Fruit fly (Drosophila melanogaster) whole organism, embryonic: ENCODE results near the gene Tom40.

Experiments
- Bteb2 ChIP-seq: fragments of 200-800 bp; sonication (Bioruptor generic); optimal IDR thresholded peaks from 2 replicates; lab custom pipeline; 2016; ENCODE audit warnings: missing biosample characterization, missing genetic modification characterization
- CG10147 ChIP-seq: fragments of 200-800 bp; sonication (Bioruptor generic); optimal IDR thresholded peaks from 2 replicates; lab custom pipeline; 2019; ENCODE audit warnings: missing biosample characterization, mild to moderate bottlenecking, missing genetic modification characterization, moderate library complexity
- CG10431 ChIP-seq: fragments of 200-800 bp; sonication (Bioruptor generic); optimal IDR thresholded peaks from 3 replicates; lab custom pipeline; 2018; ENCODE audit warnings: missing biosample characterization, mild to moderate bottlenecking, missing genetic modification characterization
- CG10462 ChIP-seq: fragments of 200-800 bp; sonication (Bioruptor generic); optimal IDR thresholded peaks from 2 replicates; lab custom pipeline; 2016; ENCODE audit warnings: missing biosample characterization, missing genetic modification characterization
- CG10565 ChIP-seq: fragments of 200-800 bp; sonication (Bioruptor generic); optimal IDR thresholded peaks from 3 replicates; lab custom pipeline; 2016; ENCODE audit warnings: missing biosample characterization, mild to moderate bottlenecking, missing genetic modification characterization
- CG11085 ChIP-seq: fragments of 200-800 bp; sonication (Bioruptor generic); IDR thresholded peaks from 2 replicates; pipeline ENCODE4 v1.3.6; 2022; ENCODE audit warnings: missing biosample characterization, missing genetic modification characterization
- CG11247 ChIP-seq: fragments of 200-800 bp; sonication (Bioruptor generic); IDR thresholded peaks from 2 replicates; pipeline ENCODE4 v1.3.6; 2022; ENCODE audit warnings: missing biosample characterization, missing genetic modification characterization
- CG11456 ChIP-seq: fragments of 200-800 bp; sonication (Bioruptor generic); IDR thresholded peaks from 3 replicates; pipeline ENCODE4 v1.3.6; 2022; ENCODE audit warnings: missing biosample characterization, missing genetic modification characterization
- CG11504 ChIP-seq: fragments of 200-800 bp; sonication (Bioruptor generic); optimal IDR thresholded peaks from 3 replicates; lab custom pipeline; 2019; ENCODE audit warnings: missing biosample characterization, mild to moderate bottlenecking, missing genetic modification characterization, moderate library complexity
- CG11695 ChIP-seq: fragments of 200-800 bp; sonication (Bioruptor generic); IDR thresholded peaks from 3 replicates; pipeline ENCODE4 v1.3.6; 2022; ENCODE audit warnings: missing biosample characterization, missing genetic modification characterization
- CG12299 ChIP-seq: fragments of 200-800 bp; sonication (Bioruptor generic); optimal IDR thresholded peaks from 2 replicates; lab custom pipeline; 2018; ENCODE audit warnings: missing biosample characterization, mild to moderate bottlenecking, missing genetic modification characterization
- CG1233 ChIP-seq: fragments of 200-800 bp; sonication (Bioruptor generic); optimal IDR thresholded peaks from 4 replicates; lab custom pipeline; 2018; ENCODE audit warnings: missing biosample characterization, mild to moderate bottlenecking, missing genetic modification characterization
- CG13296 ChIP-seq: fragments of 200-800 bp; sonication (Bioruptor generic); optimal IDR thresholded peaks from 3 replicates; lab custom pipeline; 2018; ENCODE audit warnings: missing biosample characterization, mild to moderate bottlenecking, missing genetic modification characterization
- CG13424 ChIP-seq: fragments of 200-800 bp; sonication (Bioruptor generic); optimal IDR thresholded peaks from 2 replicates; lab custom pipeline; 2019; ENCODE audit warnings: missing biosample characterization, mild to moderate bottlenecking, missing genetic modification characterization, moderate library complexity
- CG1603 ChIP-seq: fragments of 200-800 bp; sonication (Bioruptor generic); optimal IDR thresholded peaks from 2 replicates; lab custom pipeline; 2019; ENCODE audit warnings: missing biosample characterization, mild to moderate bottlenecking, missing genetic modification characterization, moderate library complexity
- CG18764 ChIP-seq: fragments of 200-800 bp; sonication (Bioruptor generic); optimal IDR thresholded peaks from 3 replicates; lab custom pipeline; 2016; ENCODE audit warnings: missing biosample characterization, missing genetic modification characterization
- CG2202 ChIP-seq: fragments of 200-800 bp; sonication (Bioruptor generic); optimal IDR thresholded peaks from 2 replicates; lab custom pipeline; 2018; ENCODE audit warnings: missing biosample characterization, mild to moderate bottlenecking, missing genetic modification characterization
- CG2678 ChIP-seq: fragments of 200-800 bp; sonication (Bioruptor generic); optimal IDR thresholded peaks from 3 replicates; lab custom pipeline; 2019; ENCODE audit warnings: missing biosample characterization, mild to moderate bottlenecking, missing genetic modification characterization, moderate library complexity
- CG32772 ChIP-seq: fragments of 200-800 bp; sonication (Bioruptor generic); IDR thresholded peaks from 2 replicates; pipeline ENCODE4 v1.3.6; 2022; ENCODE audit warnings: missing biosample characterization, missing genetic modification characterization
- CG34224 ChIP-seq: fragments of 200-800 bp; sonication (Bioruptor generic); IDR thresholded peaks from 3 replicates; pipeline ENCODE4 v1.3.6; 2022; ENCODE audit warnings: missing biosample characterization, missing genetic modification characterization; ENCODE audit not compliant: partially characterized antibody
- CG4328 ChIP-seq: fragments of 200-800 bp; sonication (Bioruptor generic); optimal IDR thresholded peaks from 3 replicates; lab custom pipeline; 2017; ENCODE audit warnings: missing biosample characterization, missing genetic modification reagents, missing genetic modification characterization
- CG4820 ChIP-seq: fragments of 200-800 bp; sonication (Bioruptor generic); optimal IDR thresholded peaks from 3 replicates; lab custom pipeline; 2016; ENCODE audit warnings: missing biosample characterization, missing genetic modification characterization
- CG6654 ChIP-seq: fragments of 200-800 bp; sonication (Bioruptor generic); optimal IDR thresholded peaks from 2 replicates; lab custom pipeline; 2017; ENCODE audit warnings: missing biosample characterization, mild to moderate bottlenecking, missing genetic modification characterization
- CG9609 ChIP-seq: fragments of 200-800 bp; sonication (Bioruptor generic); optimal IDR thresholded peaks from 3 replicates; lab custom pipeline; 2016; ENCODE audit warnings: missing biosample characterization, missing genetic modification characterization
- CG9932 ChIP-seq: fragments of 200-800 bp; sonication (Bioruptor generic); IDR thresholded peaks from 2 replicates; pipeline ENCODE4 v1.3.6; 2022; ENCODE audit warnings: missing biosample characterization, missing genetic modification characterization
- CHES-1-like ChIP-seq: fragments of 200-800 bp; sonication (Bioruptor generic); optimal IDR thresholded peaks from 2 replicates; lab custom pipeline; 2016; ENCODE audit warnings: missing biosample characterization, missing genetic modification characterization
- CTCF ChIP-seq: fragments of 200-800 bp; sonication (Bioruptor generic); optimal IDR thresholded peaks from 2 replicates; lab custom pipeline; 2017; ENCODE audit warnings: missing biosample characterization, mild to moderate bottlenecking, missing genetic modification characterization, moderate library complexity
- D19A ChIP-seq: fragments of 200-800 bp; optimal IDR thresholded peaks from 3 replicates; lab custom pipeline; 2019; ENCODE audit warnings: missing biosample characterization, mild to moderate bottlenecking, missing genetic modification characterization, moderate library complexity
- Hand ChIP-seq: fragments of 200-800 bp; sonication (Bioruptor generic); optimal IDR thresholded peaks from 2 replicates; lab custom pipeline; 2017; ENCODE audit warnings: mild to moderate bottlenecking, missing biosample characterization, missing genetic modification reagents, missing genetic modification characterization
- Ravus ChIP-seq: fragments of 200-800 bp; sonication (Bioruptor generic); IDR thresholded peaks from 2 replicates; pipeline ENCODE4 v1.3.6; 2022; ENCODE audit warnings: missing biosample characterization, missing genetic modification characterization
- Sin3A ChIP-seq: fragments of >200 bp; optimal IDR thresholded peaks from 2 replicates; lab custom pipeline; 2018
- Xrp1 ChIP-seq: fragments of 200-800 bp; sonication (Bioruptor generic); IDR thresholded peaks from 2 replicates; pipeline ENCODE4 v1.3.6; 2022; ENCODE audit warnings: missing biosample characterization, missing genetic modification characterization
- bab2 ChIP-seq: fragments of 200-800 bp; sonication (Bioruptor generic); optimal IDR thresholded peaks from 2 replicates; lab custom pipeline; 2016; ENCODE audit warnings: missing biosample characterization, missing genetic modification characterization
- cad ChIP-seq: fragments of >200 bp; optimal IDR thresholded peaks from 2 replicates; lab custom pipeline; 2017; ENCODE audit warnings: missing biosample characterization, missing genetic modification characterization
- chinmo ChIP-seq: fragments of 200-800 bp; sonication (Bioruptor generic); IDR thresholded peaks from 4 replicates; pipeline ENCODE4 v1.3.6; 2022; ENCODE audit warnings: missing biosample characterization, missing genetic modification characterization; ENCODE audit not compliant: partially characterized antibody
- ci ChIP-seq: fragments of 200-800 bp; sonication (Bioruptor generic); IDR thresholded peaks from 3 replicates; pipeline ENCODE4 v1.3.6; 2022; ENCODE audit warnings: missing biosample characterization, missing genetic modification characterization
- dm ChIP-seq: fragments of 200-800 bp; sonication (Bioruptor generic); optimal IDR thresholded peaks from 3 replicates; lab custom pipeline; 2016; ENCODE audit warnings: missing biosample characterization, missing genetic modification characterization
- dysf ChIP-seq: fragments of 200-800 bp; sonication (Bioruptor generic); IDR thresholded peaks from 3 replicates; pipeline ENCODE4 v1.3.6; 2022; ENCODE audit warnings: missing biosample characterization, missing genetic modification characterization
- ham ChIP-seq: fragments of 200-800 bp; sonication (Bioruptor generic); IDR thresholded peaks from 2 replicates; pipeline ENCODE4 v1.3.6; 2022; ENCODE audit warnings: missing biosample characterization, missing genetic modification characterization
- hbn ChIP-seq: fragments of 200-800 bp; sonication (Bioruptor generic); IDR thresholded peaks from 2 replicates; pipeline ENCODE4 v1.3.6; 2022; ENCODE audit warnings: missing biosample characterization, missing genetic modification characterization; ENCODE audit not compliant: partially characterized antibody
- kah ChIP-seq: fragments of 200-800 bp; sonication (Bioruptor generic); optimal IDR thresholded peaks from 2 replicates; lab custom pipeline; 2018; ENCODE audit warnings: missing biosample characterization, mild to moderate bottlenecking, missing genetic modification characterization
- kay ChIP-seq: fragments of 200-800 bp; sonication (Bioruptor generic); optimal IDR thresholded peaks from 2 replicates; lab custom pipeline; 2016; ENCODE audit warnings: missing biosample characterization, missing genetic modification characterization
- otp ChIP-seq: fragments of 200-800 bp; sonication (Bioruptor generic); IDR thresholded peaks from 3 replicates; pipeline ENCODE4, ENCODE4 v1.3.6; 2022; ENCODE audit warnings: missing biosample characterization, missing genetic modification characterization
- salm ChIP-seq: fragments of 200-800 bp; sonication (Bioruptor generic); optimal IDR thresholded peaks from 2 replicates; lab custom pipeline; 2018; ENCODE audit warnings: missing biosample characterization, mild to moderate bottlenecking, missing genetic modification characterization
- schlank ChIP-seq: fragments of 200-800 bp; sonication (Bioruptor generic); optimal IDR thresholded peaks from 2 replicates; lab custom pipeline; 2018; ENCODE audit warnings: missing biosample characterization, mild to moderate bottlenecking, missing genetic modification characterization
- sqz ChIP-seq: fragments of 200-800 bp; sonication (Bioruptor generic); optimal IDR thresholded peaks from 3 replicates; lab custom pipeline; 2018; ENCODE audit warnings: missing biosample characterization, mild to moderate bottlenecking, missing genetic modification characterization
- sr ChIP-seq: fragments of 200-800 bp; sonication (Bioruptor generic); IDR thresholded peaks from 3 replicates; pipeline ENCODE4 v1.3.6; 2022; ENCODE audit warnings: missing biosample characterization, missing genetic modification characterization
- trem ChIP-seq: fragments of 200-800 bp; optimal IDR thresholded peaks from 3 replicates; lab custom pipeline; 2019; ENCODE audit warnings: missing biosample characterization, mild to moderate bottlenecking, missing genetic modification characterization, moderate library complexity
- tup ChIP-seq: fragments of 200-800 bp; sonication (Bioruptor generic); optimal IDR thresholded peaks from 2 replicates; lab custom pipeline; 2016; ENCODE audit warnings: missing biosample characterization, mild to moderate bottlenecking, missing genetic modification characterization, moderate library complexity
- wdn ChIP-seq: fragments of 200-800 bp; sonication (Bioruptor generic); IDR thresholded peaks from 2 replicates; pipeline ENCODE4 v1.3.6; 2022; ENCODE audit warnings: missing biosample characterization, missing genetic modification characterization

Gene Tom40

DNA sequence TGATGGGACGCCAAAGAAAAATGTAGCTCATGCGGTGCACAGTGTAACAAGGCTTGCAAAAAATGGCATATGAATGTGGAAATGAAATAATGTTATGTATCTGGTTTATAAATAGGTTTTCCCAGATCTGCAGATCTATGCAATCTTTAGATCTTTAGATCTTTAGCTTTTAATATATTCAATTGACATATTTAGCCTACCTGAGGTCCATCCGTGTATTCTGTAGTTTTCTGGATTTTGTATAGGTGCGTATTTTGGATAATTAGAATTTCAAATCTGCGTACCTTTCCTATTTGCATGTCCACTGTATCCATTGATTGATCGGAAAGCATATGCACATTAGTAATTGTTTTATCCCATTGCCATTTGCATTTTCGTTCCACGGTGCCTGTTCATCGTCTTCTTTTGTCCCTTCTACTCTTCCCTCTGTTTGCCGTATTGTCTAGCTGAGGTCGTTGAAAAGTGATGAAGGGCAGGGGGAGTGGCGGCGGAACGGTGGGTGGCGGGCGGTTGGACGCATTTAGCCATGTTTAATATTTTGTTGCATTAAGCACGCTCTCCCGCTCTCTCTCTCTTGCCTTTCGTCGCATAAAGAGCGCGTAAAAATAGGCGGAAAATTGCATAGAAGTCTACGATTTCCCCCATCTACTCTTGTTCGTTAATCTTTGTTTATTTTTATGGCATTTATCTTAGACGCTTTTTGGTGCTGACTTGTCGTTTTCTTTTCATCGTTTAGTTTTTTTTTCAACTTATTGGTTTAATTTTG is 27.6 kb upstream of the Tom40 start, which contains the start of gene CHES-1-like (continued):
- TF ChIP-seq kay (GFP tag; lab: Kevin White, UChicago) = peak; percentile 89
- no peak for TF ChIP-seq hbn (GFP tag; lab: Robert Waterston, UW)
- TF ChIP-seq CG11695 (GFP tag; lab: Robert Waterston, UW) = peak; percentile 87
- peak; percentile 91 for TF ChIP-seq bab2 (GFP tag; lab: Kevin White, UChicago)
- peak; percentile 79 for TF ChIP-seq CG6654 (GFP tag; lab: Kevin White, UChicago)
- peak; percentile 63 for TF ChIP-seq CTCF
- peak; percentile 82 for TF ChIP-seq kah (GFP tag; lab: Kevin White, UChicago)
- peak; percentile 80; the same call in 2 of the 3 replicates for TF ChIP-seq ci (GFP tag; lab: Robert Waterston, UW)
- peak; percentile 76 for TF ChIP-seq CG12299
- peak; percentile 84 for TF ChIP-seq dm (GFP tag; lab: Kevin White, UChicago)
- TF ChIP-seq CG10565 = peak; percentile 64
- TF ChIP-seq CG10147 (GFP tag; lab: Kevin White, UChicago) = peak; percentile 87
- TF ChIP-seq Bteb2 (GFP tag; lab: Kevin White, UChicago) = peak; percentile 93
- no peak for TF ChIP-seq Sin3A (lab: Kevin White, UChicago)
- TF ChIP-seq tup = peak; percentile 52
- TF ChIP-seq Xrp1 (GFP tag; lab: Robert Waterston, UW) = peak; percentile 85
- TF ChIP-seq CG4820 (GFP tag; lab: Kevin White, UChicago) = peak; percentile 88
- peak; percentile 70 for TF ChIP-seq CG18764 (GFP tag; lab: Kevin White, UChicago)
- TF ChIP-seq CG34224 (GFP tag; lab: Robert Waterston, UW) = no peak
- TF ChIP-seq CG1233 (GFP tag; lab: Kevin White, UChicago) = peak; percentile 88
- no peak for TF ChIP-seq ham
- TF ChIP-seq chinmo (GFP tag; lab: Robert Waterston, UW) = peak; percentile 58; the same call in 2 of the 4 replicates
- peak; percentile 67 for TF ChIP-seq wdn (GFP tag; lab: Robert Waterston, UW)
- TF ChIP-seq CG13424 (tag; lab: Kevin White, UChicago) = peak; percentile 91
- TF ChIP-seq D19A (tag; lab: Kevin White, UChicago) = peak; percentile 90
- peak; percentile 84 for TF ChIP-seq CG10462 (GFP tag; lab: Kevin White, UChicago)
- TF ChIP-seq sqz (GFP tag; lab: Kevin White, UChicago) = peak; percentile 75
- peak; percentile 42; the same call in 1 of the 3 replicates for TF ChIP-seq otp
- peak; percentile 68 for TF ChIP-seq trem (tag; lab: Kevin White, UChicago)
- no peak for TF ChIP-seq cad
- TF ChIP-seq CG2202 (tag; lab: Kevin White, UChicago) = peak; percentile 74
- TF ChIP-seq CHES-1-like (GFP tag; lab: Kevin White, UChicago) = peak; percentile 99
- TF ChIP-seq CG11247 (GFP tag; lab: Robert Waterston, UW) = peak; percentile 63
- peak; percentile 95 for TF ChIP-seq CG11504 (tag; lab: Kevin White, UChicago)
- TF ChIP-seq Ravus (GFP tag; lab: Robert Waterston, UW) = peak; percentile 39; the same call in 1 of the 2 replicates
- TF ChIP-seq CG9932 (GFP tag; lab: Robert Waterston, UW) = peak; percentile 71
- peak; percentile 40; the same call in 2 of the 3 replicates for TF ChIP-seq sr (GFP tag; lab: Robert Waterston, UW)
- peak; percentile 85 for TF ChIP-seq CG4328 (GFP tag; lab: Kevin White, UChicago)
- TF ChIP-seq CG11085 (GFP tag; lab: Robert Waterston, UW) = peak; percentile 37; the same call in 1 of the 2 replicates
- peak; percentile 92 for TF ChIP-seq dysf (GFP tag; lab: Robert Waterston, UW)
- TF ChIP-seq CG13296 (GFP tag; lab: Kevin White, UChicago) = peak; percentile 88
- TF ChIP-seq CG10431 = peak; percentile 74
- TF ChIP-seq salm = peak; percentile 74
- TF ChIP-seq CG1603 (tag; lab: Kevin White, UChicago) = peak; percentile 55
- TF ChIP-seq CG11456 = peak; percentile 71; the same call in 2 of the 3 replicates
- TF ChIP-seq CG2678 (tag; lab: Kevin White, UChicago) = peak; percentile 95
- TF ChIP-seq Hand (GFP tag; lab: Kevin White, UChicago) = peak; percentile 86
- peak; percentile 89 for TF ChIP-seq CG9609 (GFP tag; lab: Kevin White, UChicago)
- TF ChIP-seq schlank = peak; percentile 37
- TF ChIP-seq CG32772 = peak; percentile 72
